Worm (Caenorhabditis elegans): Measurements from ENCODE around the gene K07C11.10.

The K07C11.10 gene

DNA sequence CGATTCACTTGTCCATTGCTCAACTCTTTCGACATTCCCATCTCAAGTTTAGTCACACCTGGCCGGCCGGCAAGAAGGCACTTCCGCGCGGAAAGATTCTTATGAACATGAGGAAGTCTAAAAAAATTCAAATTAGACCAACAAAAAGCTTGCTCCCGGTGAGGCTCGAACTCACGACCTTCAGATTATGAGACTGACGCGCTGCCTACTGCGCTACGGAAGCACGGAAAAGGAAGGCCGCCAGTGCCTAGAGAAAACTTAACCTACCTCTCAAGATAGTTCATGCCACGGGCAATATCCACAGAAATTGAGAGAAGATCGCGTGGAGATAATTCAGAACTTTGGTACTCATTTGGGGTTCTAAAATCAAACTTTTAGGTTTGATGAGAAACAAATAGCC is 3.3 kb upstream of the K07C11.10 start:
- TF ChIP-seq nhr-129 (tag; optimal IDR thresholded peaks at IDR 0.05) (peak; percentile 21), snpc-4 (tag; optimal IDR thresholded peaks at IDR 0.05) (peak; percentile 67), sma-9 (GFP tag; optimal IDR thresholded peaks at IDR 0.05) (peak; percentile 18), sma-9 (tag; optimal IDR thresholded peaks at IDR 0.05) (no peak), C34F6.9 (tag; optimal IDR thresholded peaks at IDR 0.05) (no peak)

DNA sequence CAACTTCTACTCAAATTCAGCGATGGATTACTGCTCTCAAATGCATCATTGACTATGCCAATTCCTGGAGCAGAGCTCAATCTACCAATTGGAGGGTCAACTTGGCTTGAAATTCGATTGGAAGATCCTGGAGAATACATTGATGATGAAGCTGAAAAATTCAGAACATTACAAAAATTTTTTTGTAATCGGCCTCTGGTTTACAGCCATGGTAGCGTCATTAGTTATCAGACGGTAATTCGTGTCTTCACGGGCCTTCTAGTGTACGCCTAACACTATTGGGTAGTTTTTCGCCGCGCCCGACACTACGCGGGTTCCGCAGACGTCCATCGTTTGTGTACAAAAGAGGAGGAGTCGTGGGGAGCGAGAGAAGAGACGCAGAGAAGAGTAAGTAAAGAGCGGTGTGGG is 2.0 kb upstream of the K07C11.10 start:
- TF ChIP-seq nhr-10 (tag; optimal IDR thresholded peaks at IDR 0.05) (peak; percentile 29), C34F6.9 (tag; optimal IDR thresholded peaks at IDR 0.05) (peak; percentile 61), unc-62 (GFP tag; optimal IDR thresholded peaks at IDR 0.05) (peak; percentile 26), zag-1 (tag; optimal IDR thresholded peaks at IDR 0.05) (peak; percentile 23), nhr-6 (tag; optimal IDR thresholded peaks at IDR 0.05) (no peak), lsy-2 (tag; optimal IDR thresholded peaks at IDR 0.05) (peak; percentile 65 to 78), crh-2 (tag; optimal IDR thresholded peaks at IDR 0.05) (peak; percentile 89), sma-3 (GFP tag; optimal IDR thresholded peaks at IDR 0.05) (peak; percentile 94), elt-3 (tag; optimal IDR thresholded peaks at IDR 0.05) (no peak), snpc-4 (tag; optimal IDR thresholded peaks at IDR 0.05) (peak; percentile 99), nhr-129 (tag; optimal IDR thresholded peaks at IDR 0.05) (peak; percentile 63), sem-4 (tag; optimal IDR thresholded peaks at IDR 0.05) (peak; percentile 65), mdl-1 (tag; optimal IDR thresholded peaks at IDR 0.05) (peak; percentile 49 to 65), nhr-237 (tag; optimal IDR thresholded peaks at IDR 0.05) (no peak), unc-39 (tag; optimal IDR thresholded peaks at IDR 0.05) (no peak), F13H6.1 (tag; optimal IDR thresholded peaks at IDR 0.05) (peak; percentile 88), lin-11 (tag; optimal IDR thresholded peaks at IDR 0.05) (peak; percentile 7), peb-1 (tag; optimal IDR thresholded peaks at IDR 0.05) (no peak), nhr-23 (tag; optimal IDR thresholded peaks at IDR 0.05) (no peak), ama-1 (optimal IDR thresholded peaks at IDR 0.05) (peak; percentile 96), gmeb-1 (tag; optimal IDR thresholded peaks at IDR 0.05) (peak; percentile 79), alr-1 (tag; optimal IDR thresholded peaks at IDR 0.05) (no peak), skn-1 (tag; optimal IDR thresholded peaks at IDR 0.05) (no peak), R02D3.7 (tag; optimal IDR thresholded peaks at IDR 0.05) (no peak), blmp-1 (tag; optimal IDR thresholded peaks at IDR 0.05; ENCODE audit: insufficient read depth) (no peak), nhr-11 (tag; optimal IDR thresholded peaks at IDR 0.05) (peak; percentile 34), nhr-21 (tag; optimal IDR thresholded peaks at IDR 0.05) (peak; percentile 88), fos-1 (tag; optimal IDR thresholded peaks at IDR 0.05) (peak; percentile 80), Y55F3AM.14 (GFP tag; optimal IDR thresholded peaks at IDR 0.05) (peak; percentile 6), ceh-16 (tag; optimal IDR thresholded peaks at IDR 0.05) (peak; percentile 40), nhr-77 (tag; optimal IDR thresholded peaks at IDR 0.05) (peak; percentile 63), lin-39 (tag; optimal IDR thresholded peaks at IDR 0.05) (no peak), lin-13 (GFP tag; optimal IDR thresholded peaks at IDR 0.05) (peak; percentile 77), dmd-4 (tag; optimal IDR thresholded peaks at IDR 0.05) (no peak), ztf-1 (GFP tag; conservative IDR thresholded peaks at IDR 0.05) (no peak), egl-27 (tag; optimal IDR thresholded peaks at IDR 0.05) (peak; percentile 80), ceh-82 (tag; optimal IDR thresholded peaks at IDR 0.05) (no peak), ztf-4 (tag; optimal IDR thresholded peaks at IDR 0.05) (no peak), nhr-25 (tag; optimal IDR thresholded peaks at IDR 0.05) (peak; percentile 71), sma-9 (GFP tag; optimal IDR thresholded peaks at IDR 0.05) (peak; percentile 91), sma-9 (tag; optimal IDR thresholded peaks at IDR 0.05) (no peak)

DNA sequence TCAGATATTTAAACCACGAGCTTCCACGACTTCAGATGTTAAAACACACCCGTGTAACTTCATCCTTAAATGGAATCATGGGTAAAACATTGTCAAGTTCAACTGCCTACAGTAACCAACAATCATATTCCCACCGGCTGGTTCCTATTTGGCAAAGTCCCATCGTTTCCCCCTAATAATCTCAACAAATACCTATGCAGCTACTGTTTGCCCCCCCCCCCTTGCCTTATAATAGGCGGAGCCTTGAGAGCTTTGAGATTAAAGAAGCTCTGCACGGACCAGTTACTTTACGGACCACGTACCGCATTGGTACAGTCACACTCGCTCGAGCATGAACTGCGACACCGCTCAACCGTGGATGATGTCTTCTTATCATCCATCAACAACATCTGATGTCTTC is 2.1 kb downstream of the K07C11.10 start, which contains the start of gene pax-1:
Gene pax-1 (plus strand): TSS at position 301 of the 400 bp plus-strand sequence.
- TF ChIP-seq Y55F3AM.14 (GFP tag; optimal IDR thresholded peaks at IDR 0.05) (no peak), elt-3 (tag; optimal IDR thresholded peaks at IDR 0.05) (no peak), mbf-1 (tag; optimal IDR thresholded peaks at IDR 0.05) (no peak), sma-9 (GFP tag; optimal IDR thresholded peaks at IDR 0.05) (no peak), sma-9 (tag; optimal IDR thresholded peaks at IDR 0.05) (no peak), unc-62 (GFP tag; optimal IDR thresholded peaks at IDR 0.05) (no peak), ceh-16 (tag; optimal IDR thresholded peaks at IDR 0.05) (no peak), alr-1 (tag; optimal IDR thresholded peaks at IDR 0.05) (no peak), nhr-10 (tag; optimal IDR thresholded peaks at IDR 0.05) (no peak), lsy-2 (tag; optimal IDR thresholded peaks at IDR 0.05) (no peak), nhr-129 (tag; optimal IDR thresholded peaks at IDR 0.05) (no peak), aly-2 (tag; optimal IDR thresholded peaks at IDR 0.05) (no peak), nhr-23 (tag; optimal IDR thresholded peaks at IDR 0.05) (no peak), unc-39 (tag; optimal IDR thresholded peaks at IDR 0.05) (no peak)
